Fruit fly (Drosophila melanogaster): ENCODE data around the gene Vav.

DNA sequence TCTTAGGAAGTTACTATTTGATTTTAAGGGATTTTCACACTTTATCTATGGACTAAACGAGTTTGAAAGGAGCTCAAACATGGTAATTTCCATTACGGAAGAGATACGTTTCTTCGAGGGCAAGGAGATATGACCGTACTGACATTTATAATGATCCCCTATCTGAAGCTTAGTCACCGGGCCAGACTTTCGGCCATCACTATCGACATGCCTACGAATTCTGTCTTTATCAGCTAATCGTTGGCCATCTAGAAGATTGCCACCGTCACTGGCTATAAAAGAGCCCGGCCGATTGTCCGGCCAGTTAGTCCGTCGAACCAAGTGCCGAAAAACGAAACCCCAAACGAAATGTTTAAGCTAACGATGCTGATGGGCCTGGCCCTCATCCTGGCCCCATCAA is 46.4 kb upstream of the Vav start, which contains the start of gene Muc18B:
- TF ChIP-seq Hr83 (GFP tag; optimal IDR thresholded peaks at IDR 0.05; ENCODE audit: poor library complexity, severe bottlenecking) (no peak), h (GFP tag; optimal IDR thresholded peaks at IDR 0.05) (no peak), sv (GFP tag; optimal IDR thresholded peaks at IDR 0.05) (no peak), foxo (GFP tag; optimal IDR thresholded peaks at IDR 0.05) (no peak), Myc (optimal IDR thresholded peaks at IDR 0.05) (no peak), fru (GFP tag; optimal IDR thresholded peaks at IDR 0.05) (no peak), usp (GFP tag; optimal IDR thresholded peaks at IDR 0.05) (no peak), Dif (GFP tag; optimal IDR thresholded peaks at IDR 0.05; ENCODE audit: partially characterized antibody) (no peak)
